Worm (Caenorhabditis elegans) whole organism, L4 larva: ENCODE data around the gene srz-24.
"Not testable (repeated sequence)": the region's sequence is repeated elsewhere in the genome, so short reads cannot be mapped to it uniquely, and the experiment has no call there.

ENCODE experiments used
- F26F4.8 ChIP-seq: fragments of 200-800 bp; sonication (Bioruptor generic); conservative IDR thresholded peaks from 2 replicates; pipeline ENCODE4 v1.3.6; 2022; ENCODE audit warnings: missing genetic modification characterization, missing compliant biosample characterization
- Y48G9A.11 ChIP-seq: fragments of 200-800 bp; sonication (Bioruptor generic); IDR thresholded peaks from 2 replicates; pipeline ENCODE4 v1.3.6; 2022; ENCODE audit warnings: missing genetic modification reagents, missing genetic modification characterization, missing compliant biosample characterization
- ZK337.2 ChIP-seq: fragments of 200-800 bp; sonication (Bioruptor generic); IDR thresholded peaks from 2 replicates; pipeline ENCODE4 v1.3.6; 2022; ENCODE audit warnings: missing genetic modification reagents, missing genetic modification characterization, missing compliant biosample characterization
- ZK546.5 ChIP-seq, 2 experiments: sonication (generic microtip); optimal IDR thresholded peaks; 2 replicates each; lab custom pipeline; 2017; ENCODE audit warnings: missing biosample characterization in 2 of 2, missing genetic modification characterization in 2 of 2
- aha-1 ChIP-seq: fragments of 150-350 bp; peaks from one replicate; lab custom pipeline; 2014; ENCODE audit warnings: missing biosample characterization, missing genetic modification characterization
- ama-1 ChIP-seq: fragments of 150-350 bp; optimal IDR thresholded peaks from 2 replicates; lab custom pipeline; 2014; ENCODE audit warnings: inconsistent platforms, mixed read lengths
- arid-1 ChIP-seq: fragments of 200-800 bp; sonication (Bioruptor generic); conservative IDR thresholded peaks from 2 replicates; pipeline ENCODE4 v1.3.6; 2022; ENCODE audit warnings: missing genetic modification reagents, missing genetic modification characterization, missing compliant biosample characterization
- attf-4 ChIP-seq: sonication (generic microtip); optimal IDR thresholded peaks from 3 replicates; lab custom pipeline; 2017; ENCODE audit warnings: missing biosample characterization, missing genetic modification characterization
- ceh-20 ChIP-seq: fragments of 200-800 bp; sonication (Bioruptor generic); IDR thresholded peaks from 2 replicates; pipeline ENCODE4 v1.3.6; 2022; ENCODE audit warnings: missing genetic modification reagents, missing genetic modification characterization, missing compliant biosample characterization
- ceh-32 ChIP-seq: sonication (generic microtip); optimal IDR thresholded peaks from 2 replicates; lab custom pipeline; 2016; ENCODE audit warnings: mild to moderate bottlenecking, missing genetic modification characterization, missing compliant biosample characterization; ENCODE audit not compliant: poor library complexity
- ceh-62 ChIP-seq: sonication (generic microtip); optimal IDR thresholded peaks from 2 replicates; lab custom pipeline; 2017; ENCODE audit warnings: missing biosample characterization, missing genetic modification characterization
- cey-2 ChIP-seq: sonication (generic microtip); optimal IDR thresholded peaks from 3 replicates; lab custom pipeline; 2017; ENCODE audit warnings: missing genetic modification characterization, mild to moderate bottlenecking, missing compliant biosample characterization, antibody characterized with exemption, borderline replicate concordance; ENCODE audit not compliant: insufficient read depth
- dmd-6 ChIP-seq: fragments of 200-800 bp; sonication (Bioruptor generic); IDR thresholded peaks from 2 replicates; pipeline ENCODE4 v1.3.6; 2022; ENCODE audit warnings: missing genetic modification reagents, missing genetic modification characterization, missing compliant biosample characterization
- dmd-9 ChIP-seq: fragments of 200-800 bp; sonication (Bioruptor generic); IDR thresholded peaks from 2 replicates; pipeline ENCODE4 v1.3.6; 2022; ENCODE audit warnings: missing genetic modification reagents, missing genetic modification characterization, missing compliant biosample characterization
- duxl-1 ChIP-seq: sonication (generic microtip); optimal IDR thresholded peaks from 2 replicates; lab custom pipeline; 2016; ENCODE audit warnings: mild to moderate bottlenecking, missing genetic modification characterization, moderate library complexity, missing compliant biosample characterization; ENCODE audit not compliant: poor library complexity
- dve-1 ChIP-seq: sonication (generic microtip); optimal IDR thresholded peaks from 2 replicates; lab custom pipeline; 2017; ENCODE audit warnings: antibody characterized with exemption, mild to moderate bottlenecking, missing genetic modification characterization, missing compliant biosample characterization; ENCODE audit not compliant: insufficient read depth
- egl-27 ChIP-seq: sonication (generic microtip); optimal IDR thresholded peaks from 3 replicates; lab custom pipeline; 2017; ENCODE audit warnings: missing biosample characterization, missing genetic modification reagents, missing genetic modification characterization
- egl-43 ChIP-seq: fragments of 200-800 bp; sonication (Bioruptor generic); IDR thresholded peaks from 2 replicates; pipeline ENCODE4 v1.3.6; 2022; ENCODE audit warnings: missing genetic modification reagents, missing genetic modification characterization, missing compliant biosample characterization
- hif-1 ChIP-seq, 2 experiments: sonication (generic microtip); optimal IDR thresholded peaks; 2 replicates each; lab custom pipeline; 2016 to 2017; ENCODE audit warnings: missing compliant biosample characterization in 2 of 2, missing genetic modification characterization in 2 of 2, missing genetic modification reagents in 2 of 2, missing genotype in 2 of 2, mild to moderate bottlenecking in 1 of 2
- jun-1 ChIP-seq: fragments of 150-350 bp; optimal IDR thresholded peaks from 2 replicates; lab custom pipeline; 2014; ENCODE audit warnings: missing biosample characterization, missing genetic modification reagents, missing genetic modification characterization
- lsy-2 ChIP-seq, 2 experiments: fragments of 150-350 bp in 1 of 2; sonication (generic microtip) in 1 of 2; optimal IDR thresholded peaks; 2 replicates each; lab custom pipeline; 2014 to 2017; ENCODE audit warnings: missing biosample characterization in 2 of 2, missing genetic modification characterization in 2 of 2
- mdt-29 ChIP-seq: fragments of 200-800 bp; sonication (Bioruptor generic); IDR thresholded peaks from 2 replicates; pipeline ENCODE4 v1.3.6; 2022; ENCODE audit warnings: missing genetic modification reagents, missing genetic modification characterization, missing compliant biosample characterization
- mes-2 ChIP-seq: sonication (generic microtip); optimal IDR thresholded peaks from 2 replicates; lab custom pipeline; 2016; ENCODE audit warnings: missing genotype, mild to moderate bottlenecking, missing genetic modification characterization, missing compliant biosample characterization; ENCODE audit not compliant: poor library complexity, severe bottlenecking
- mxl-2 ChIP-seq: fragments of 200-800 bp; sonication (Bioruptor generic); conservative IDR thresholded peaks from 2 replicates; pipeline ENCODE4 v1.3.6; 2022; ENCODE audit warnings: missing genetic modification reagents, missing genetic modification characterization, missing compliant biosample characterization
- nhr-10 ChIP-seq: fragments of 150-350 bp; optimal IDR thresholded peaks from 2 replicates; lab custom pipeline; 2014; ENCODE audit warnings: missing biosample characterization, missing genetic modification characterization
- nhr-25 ChIP-seq: sonication (generic microtip); optimal IDR thresholded peaks from 2 replicates; lab custom pipeline; 2017; ENCODE audit warnings: missing genetic modification characterization, mild to moderate bottlenecking, missing compliant biosample characterization, antibody characterized with exemption, moderate library complexity, borderline replicate concordance; ENCODE audit not compliant: insufficient read depth
- nhr-42 ChIP-seq: fragments of 200-800 bp; sonication (Bioruptor generic); IDR thresholded peaks from 2 replicates; pipeline ENCODE4 v1.3.6; 2022; ENCODE audit warnings: missing genetic modification characterization, missing compliant biosample characterization
- nhr-48 ChIP-seq: sonication (generic microtip); optimal IDR thresholded peaks from 2 replicates; lab custom pipeline; 2016; ENCODE audit warnings: mild to moderate bottlenecking, missing genetic modification characterization, missing compliant biosample characterization
- nhr-6 ChIP-seq: fragments of 150-350 bp; optimal IDR thresholded peaks from 2 replicates; lab custom pipeline; 2014; ENCODE audit warnings: missing biosample characterization, missing genetic modification characterization
- nhr-77 ChIP-seq: fragments of 150-350 bp; optimal IDR thresholded peaks from 2 replicates; lab custom pipeline; 2014; ENCODE audit warnings: missing biosample characterization, missing genetic modification characterization
- pha-4 ChIP-seq, 2 experiments: fragments of 150-350 bp in 1 of 2; fragments of 200-800 bp in 1 of 2; sonication (Bioruptor generic) in 1 of 2; IDR thresholded peaks in 1 of 2; optimal IDR thresholded peaks in 1 of 2; 2 replicates each; pipeline versions ENCODE4 v1.3.6 to Lab custom; 2014 to 2022; ENCODE audit warnings: missing genetic modification characterization in 2 of 2, missing genetic modification reagents in 2 of 2, missing biosample characterization in 1 of 2, missing compliant biosample characterization in 1 of 2
- php-3 ChIP-seq: fragments of 200-800 bp; sonication (Bioruptor generic); IDR thresholded peaks from 2 replicates; pipeline ENCODE4 v1.3.6; 2022; ENCODE audit warnings: missing genetic modification reagents, missing genetic modification characterization, missing compliant biosample characterization
- rbr-2 ChIP-seq: sonication (generic microtip); optimal IDR thresholded peaks from 2 replicates; lab custom pipeline; 2016; ENCODE audit warnings: missing genotype, missing genetic modification characterization, missing compliant biosample characterization
- sdz-12 ChIP-seq: fragments of 200-800 bp; sonication (Bioruptor generic); optimal IDR thresholded peaks from 2 replicates; lab custom pipeline; 2018; ENCODE audit warnings: mild to moderate bottlenecking, missing genetic modification characterization, missing compliant biosample characterization
- snpc-1.2 ChIP-seq: fragments of 200-800 bp; sonication (Bioruptor generic); IDR thresholded peaks from 2 replicates; pipeline ENCODE4 v1.3.6; 2022; ENCODE audit warnings: missing genetic modification reagents, missing genetic modification characterization, missing compliant biosample characterization
- zfp-2 ChIP-seq: sonication (generic microtip); optimal IDR thresholded peaks from 2 replicates; lab custom pipeline; 2016; ENCODE audit warnings: mild to moderate bottlenecking, missing genetic modification characterization, missing compliant biosample characterization
- zfp-3 ChIP-seq: fragments of 200-800 bp; sonication (Bioruptor generic); conservative IDR thresholded peaks from 2 replicates; pipeline ENCODE4 v1.3.6; 2022; ENCODE audit warnings: missing genetic modification reagents, missing genetic modification characterization, missing compliant biosample characterization
- zip-11 ChIP-seq: fragments of 200-800 bp; sonication (Bioruptor generic); IDR thresholded peaks from 2 replicates; pipeline ENCODE4 v1.3.6; 2022; ENCODE audit warnings: missing genetic modification characterization, missing compliant biosample characterization

Gene srz-24

ce11 chrIV:4949729-4950128 lies 31.2 kb downstream of the srz-24 start:
- TF ChIP-seq snpc-1.2 (GFP tag; lab: Robert Waterston, UW) (peak; percentile 96), arid-1 (peak; percentile 82), F26F4.8 (peak; percentile 89), pha-4 (GFP tag; IDR thresholded peaks at IDR 0.05; lab: Robert Waterston, UW) (peak; percentile 88; the same call in 1 of the 2 replicates), zfp-3 (GFP tag; lab: Robert Waterston, UW) (peak; percentile 52; the same call in 1 of the 2 replicates)
- not testable (repeated sequence) for TF ChIP-seq pha-4 (tag; optimal IDR thresholded peaks at IDR 0.05; lab: Kevin White, UChicago)

- TF ChIP-seq hif-1 (tag; optimal IDR thresholded peaks at IDR 0.05; lab: Kevin White, UChicago): no peak
- TF ChIP-seq Y48G9A.11 (GFP tag; lab: Robert Waterston, UW): no peak
- TF ChIP-seq attf-4 (tag; lab: Kevin White, UChicago): no peak
- TF ChIP-seq egl-43 (GFP tag; lab: Robert Waterston, UW): no peak
- TF ChIP-seq ceh-32: no peak
- no peak for TF ChIP-seq mxl-2 (GFP tag; lab: Robert Waterston, UW)
- TF ChIP-seq ceh-62 (tag; lab: Kevin White, UChicago): no peak
- no peak for TF ChIP-seq zip-11 (GFP tag; lab: Robert Waterston, UW)
- no peak for TF ChIP-seq nhr-6 (tag; lab: Kevin White, UChicago)
- TF ChIP-seq nhr-77 (tag; lab: Kevin White, UChicago): no peak
- no peak for TF ChIP-seq ZK337.2 (GFP tag; lab: Robert Waterston, UW)
- TF ChIP-seq mdt-29 (GFP tag; lab: Robert Waterston, UW): no peak
- no peak for TF ChIP-seq dmd-6 (GFP tag; lab: Robert Waterston, UW)
- TF ChIP-seq dmd-9: no peak
- no peak for TF ChIP-seq F26F4.8
These were observed 35.2 kb downstream of the srz-24 start, which contains the start of gene str-169 for ce11 chrIV:4945771-4946170. Gene str-169 (plus strand): TSS chrIV:4946071.

ce11 chrIV:4941681-4942080 lies 39.2 kb downstream of the srz-24 start, which contains the start of gene Y9C9A.5:
Gene Y9C9A.5 (plus strand): TSS chrIV:4941981.
- TF ChIP-seq nhr-10 (tag; lab: Kevin White, UChicago) (no peak), lsy-2 (tag; optimal IDR thresholded peaks at IDR 0.05; lab: Kevin White, UChicago) (no peak), ZK546.5 (tag; optimal IDR thresholded peaks at IDR 0.05; lab: Kevin White, UChicago) (no peak), nhr-42 (no peak)

DNA sequence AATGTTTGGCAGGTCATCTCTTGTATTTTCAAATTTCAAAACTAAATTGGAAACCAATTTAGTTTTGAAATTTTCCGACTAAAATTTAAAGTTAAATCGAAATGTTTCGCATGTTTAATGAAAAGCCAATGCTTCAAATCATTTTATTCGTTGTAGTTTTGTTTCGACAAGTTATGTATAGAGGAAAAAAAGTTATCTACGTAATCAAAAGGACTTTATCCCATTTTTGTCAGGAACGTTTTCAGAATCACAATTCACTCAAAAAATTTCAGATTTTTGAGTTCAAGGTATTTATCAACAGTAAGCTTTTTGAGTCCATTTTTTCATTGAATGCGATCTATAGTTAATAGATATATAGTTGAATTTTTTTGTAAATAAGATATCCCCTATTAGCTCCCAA lies 42.3 kb downstream of the srz-24 start, which contains the start of gene str-168:
str-168 (plus strand) TSS at position 301 of the 400 bp plus-strand sequence.
- TF ChIP-seq php-3 (GFP tag; lab: Robert Waterston, UW): no peak
- no peak for TF ChIP-seq mes-2
- no peak for TF ChIP-seq rbr-2 (tag; lab: Kevin White, UChicago)
- TF ChIP-seq cey-2: no peak
- no peak for TF ChIP-seq egl-27
- TF ChIP-seq nhr-25 (tag; lab: Kevin White, UChicago): no peak
- no peak for TF ChIP-seq sdz-12
- no peak for TF ChIP-seq ceh-20 (GFP tag; lab: Robert Waterston, UW)
- no peak for TF ChIP-seq aha-1 (tag; lab: Kevin White, UChicago)
- no peak for TF ChIP-seq pha-4 (GFP tag; IDR thresholded peaks at IDR 0.05; lab: Robert Waterston, UW)
- TF ChIP-seq pha-4 (tag; optimal IDR thresholded peaks at IDR 0.05; lab: Kevin White, UChicago): no peak
- TF ChIP-seq ceh-62 (tag; lab: Kevin White, UChicago): no peak
- no peak for TF ChIP-seq ama-1
- no peak for TF ChIP-seq dve-1 (tag; lab: Kevin White, UChicago)
- no peak for TF ChIP-seq nhr-6 (tag; lab: Kevin White, UChicago)
- TF ChIP-seq nhr-10 (tag; lab: Kevin White, UChicago): no peak
- TF ChIP-seq nhr-48 (tag; lab: Kevin White, UChicago): no peak
- no peak for TF ChIP-seq Y48G9A.11 (GFP tag; lab: Robert Waterston, UW)
- no peak for TF ChIP-seq jun-1 (tag; lab: Kevin White, UChicago)
- TF ChIP-seq zfp-2 (tag; lab: Kevin White, UChicago): no peak
- TF ChIP-seq duxl-1 (tag; lab: Kevin White, UChicago): no peak
